Fruit fly (Drosophila melanogaster) whole organism, embryonic: ENCODE data around the gene SPH93.

Source experiments
- Aef1 ChIP-seq: fragments of 200-800 bp; sonication (Bioruptor generic); IDR thresholded peaks from 3 replicates; pipeline ENCODE4 v1.3.6; 2022; ENCODE audit warnings: missing biosample characterization, missing genetic modification characterization
- Asciz ChIP-seq: fragments of 200-800 bp; sonication (Bioruptor generic); optimal IDR thresholded peaks from 2 replicates; lab custom pipeline; 2017; ENCODE audit warnings: missing biosample characterization, mild to moderate bottlenecking, missing genetic modification characterization, missing genetic modification reagents
- CG10321 ChIP-seq: fragments of 200-800 bp; sonication (Bioruptor generic); IDR thresholded peaks from 2 replicates; pipeline ENCODE4 v1.3.6; 2022; ENCODE audit warnings: missing biosample characterization, missing genetic modification characterization
- CG10654 ChIP-seq: fragments of 200-800 bp; sonication (Bioruptor generic); optimal IDR thresholded peaks from 2 replicates; lab custom pipeline; 2016; ENCODE audit warnings: missing biosample characterization, missing genetic modification characterization
- CG11456 ChIP-seq: fragments of 200-800 bp; sonication (Bioruptor generic); IDR thresholded peaks from 3 replicates; pipeline ENCODE4 v1.3.6; 2022; ENCODE audit warnings: missing biosample characterization, missing genetic modification characterization
- CG11504 ChIP-seq: fragments of 200-800 bp; sonication (Bioruptor generic); optimal IDR thresholded peaks from 3 replicates; lab custom pipeline; 2019; ENCODE audit warnings: missing biosample characterization, mild to moderate bottlenecking, missing genetic modification characterization, moderate library complexity
- CG13123 ChIP-seq: fragments of 200-800 bp; sonication (Bioruptor generic); optimal IDR thresholded peaks from 2 replicates; lab custom pipeline; 2016; ENCODE audit warnings: missing biosample characterization, missing genetic modification characterization
- CG14667 ChIP-seq: fragments of 200-800 bp; sonication (Bioruptor generic); IDR thresholded peaks from 2 replicates; pipeline ENCODE4 v1.3.6; 2022; ENCODE audit warnings: missing biosample characterization, missing genetic modification characterization
- CG14860 ChIP-seq: fragments of 200-800 bp; sonication (Bioruptor generic); IDR thresholded peaks from 3 replicates; pipeline ENCODE4 v1.3.6; 2022; ENCODE audit warnings: missing biosample characterization, missing genetic modification characterization; ENCODE audit not compliant: partially characterized antibody
- CG15479 ChIP-seq: fragments of 200-800 bp; sonication (Bioruptor generic); optimal IDR thresholded peaks from 3 replicates; lab custom pipeline; 2019; ENCODE audit warnings: missing biosample characterization, mild to moderate bottlenecking, missing genetic modification characterization, moderate library complexity
- CG16813 ChIP-seq: fragments of 200-800 bp; sonication (Bioruptor generic); IDR thresholded peaks from 3 replicates; pipeline ENCODE4 v1.3.6; 2022; ENCODE audit warnings: missing biosample characterization, missing genetic modification characterization; ENCODE audit not compliant: partially characterized antibody
- CG18011 ChIP-seq: fragments of 200-800 bp; sonication (Bioruptor generic); optimal IDR thresholded peaks from 2 replicates; lab custom pipeline; 2017; ENCODE audit warnings: missing biosample characterization, missing genetic modification characterization, mild to moderate bottlenecking, moderate library complexity, missing genotype
- CG18476 ChIP-seq: fragments of 200-800 bp; sonication (Bioruptor generic); optimal IDR thresholded peaks from 2 replicates; lab custom pipeline; 2016; ENCODE audit warnings: missing biosample characterization, mild to moderate bottlenecking, missing genetic modification characterization
- CG30020 ChIP-seq: fragments of 200-800 bp; optimal IDR thresholded peaks from 2 replicates; lab custom pipeline; 2019; ENCODE audit warnings: missing biosample characterization, mild to moderate bottlenecking, missing genetic modification characterization, moderate library complexity
- CG3065 ChIP-seq: fragments of 200-800 bp; sonication (Bioruptor generic); optimal IDR thresholded peaks from 2 replicates; lab custom pipeline; 2016; ENCODE audit warnings: missing biosample characterization, missing genetic modification characterization
- CG3163 ChIP-seq: fragments of 200-800 bp; sonication (Bioruptor generic); optimal IDR thresholded peaks from 3 replicates; lab custom pipeline; 2016; ENCODE audit warnings: missing biosample characterization, missing genetic modification characterization
- CG34376 ChIP-seq: fragments of 200-800 bp; sonication (Bioruptor generic); optimal IDR thresholded peaks from 2 replicates; lab custom pipeline; 2018; ENCODE audit warnings: missing biosample characterization, mild to moderate bottlenecking, missing genetic modification characterization
- CG4360 ChIP-seq: fragments of 200-800 bp; sonication (Bioruptor generic); IDR thresholded peaks from 2 replicates; pipeline ENCODE4 v1.3.6; 2022; ENCODE audit warnings: missing biosample characterization, missing genetic modification characterization
- CG6254 ChIP-seq: fragments of 200-800 bp; sonication (Bioruptor generic); optimal IDR thresholded peaks from 3 replicates; lab custom pipeline; 2017; ENCODE audit warnings: mild to moderate bottlenecking, missing biosample characterization, missing genetic modification reagents, missing genetic modification characterization
- CG7372 ChIP-seq: fragments of 200-800 bp; sonication (Bioruptor generic); IDR thresholded peaks from 2 replicates; pipeline ENCODE4 v1.3.6; 2022; ENCODE audit warnings: missing biosample characterization, missing genetic modification characterization
- CG7556 ChIP-seq: fragments of 200-800 bp; sonication (Bioruptor generic); optimal IDR thresholded peaks from 2 replicates; lab custom pipeline; 2017; ENCODE audit warnings: missing biosample characterization, mild to moderate bottlenecking, missing genetic modification characterization
- CG9817 ChIP-seq: fragments of 200-800 bp; sonication (Bioruptor generic); optimal IDR thresholded peaks from 2 replicates; lab custom pipeline; 2018; ENCODE audit warnings: missing biosample characterization, mild to moderate bottlenecking, missing genetic modification characterization, moderate library complexity
- CG9932 ChIP-seq: fragments of 200-800 bp; sonication (Bioruptor generic); IDR thresholded peaks from 2 replicates; pipeline ENCODE4 v1.3.6; 2022; ENCODE audit warnings: missing biosample characterization, missing genetic modification characterization
- HLH54F ChIP-seq: fragments of 200-800 bp; sonication (Bioruptor generic); optimal IDR thresholded peaks from 3 replicates; lab custom pipeline; 2016; ENCODE audit warnings: missing biosample characterization, missing genetic modification characterization
- Hr3 ChIP-seq: fragments of 200-800 bp; sonication (Bioruptor generic); optimal IDR thresholded peaks from 3 replicates; lab custom pipeline; 2016; ENCODE audit warnings: missing biosample characterization, missing genetic modification characterization
- Hr51 ChIP-seq, 2 experiments: fragments of 200-800 bp; sonication (Bioruptor generic); optimal IDR thresholded peaks; 2 replicates in 1 of 2; 3 replicates in 1 of 2; lab custom pipeline; 2016 to 2018; ENCODE audit warnings: missing biosample characterization in 2 of 2, missing genetic modification characterization in 2 of 2, mild to moderate bottlenecking in 1 of 2, moderate library complexity in 1 of 2
- Lpt ChIP-seq: fragments of >200 bp; optimal IDR thresholded peaks from 2 replicates; lab custom pipeline; 2018; ENCODE audit warnings: missing biosample characterization, missing genetic modification characterization
- Max ChIP-seq: fragments of 200-800 bp; sonication (Bioruptor generic); optimal IDR thresholded peaks from 2 replicates; lab custom pipeline; 2016; ENCODE audit warnings: missing biosample characterization, mild to moderate bottlenecking, missing genetic modification characterization
- Pdp1 ChIP-seq, 2 experiments: fragments of 200-800 bp; sonication (Bioruptor generic); optimal IDR thresholded peaks; 3 replicates each; lab custom pipeline; 2016; ENCODE audit warnings: missing biosample characterization in 2 of 2, missing genetic modification characterization in 2 of 2, mild to moderate bottlenecking in 1 of 2, moderate library complexity in 1 of 2
- Sin3A ChIP-seq: fragments of >200 bp; optimal IDR thresholded peaks from 2 replicates; lab custom pipeline; 2018
- TFAM ChIP-seq: fragments of 200-800 bp; sonication (Bioruptor generic); optimal IDR thresholded peaks from 2 replicates; lab custom pipeline; 2017; ENCODE audit warnings: missing biosample characterization, missing genetic modification characterization, inconsistent platforms
- Trl ChIP-seq, 3 experiments: fragments of >200 bp in 2 of 3; fragments of 200-800 bp in 1 of 3; sonication (Bioruptor generic) in 1 of 3; optimal IDR thresholded peaks; 2 replicates in 1 of 3; 3 replicates in 2 of 3; lab custom pipeline; 2016 to 2017; ENCODE audit warnings: missing biosample characterization in 1 of 3, missing genetic modification characterization in 1 of 3
- ab ChIP-seq: fragments of 200-800 bp; sonication (Bioruptor generic); optimal IDR thresholded peaks from 2 replicates; lab custom pipeline; 2016; ENCODE audit warnings: missing biosample characterization, missing genetic modification characterization
- az2 ChIP-seq: fragments of 200-800 bp; sonication (Bioruptor generic); optimal IDR thresholded peaks from 3 replicates; lab custom pipeline; 2016; ENCODE audit warnings: missing biosample characterization, missing genetic modification characterization
- danr ChIP-seq: fragments of 200-800 bp; sonication (Bioruptor generic); IDR thresholded peaks from 2 replicates; pipeline ENCODE4 v1.3.6; 2022; ENCODE audit warnings: missing biosample characterization, missing genetic modification characterization
- dimm ChIP-seq: fragments of 200-800 bp; sonication (Bioruptor generic); IDR thresholded peaks from 2 replicates; pipeline ENCODE4 v1.3.6; 2022; ENCODE audit warnings: missing biosample characterization, missing genetic modification characterization
- dm ChIP-seq: fragments of 200-800 bp; sonication (Bioruptor generic); optimal IDR thresholded peaks from 3 replicates; lab custom pipeline; 2016; ENCODE audit warnings: missing biosample characterization, missing genetic modification characterization
- dmrt99B ChIP-seq: fragments of 200-800 bp; sonication (Bioruptor generic); optimal IDR thresholded peaks from 2 replicates; lab custom pipeline; 2018; ENCODE audit warnings: missing biosample characterization, mild to moderate bottlenecking, missing genetic modification characterization, moderate library complexity
- dysf ChIP-seq: fragments of 200-800 bp; sonication (Bioruptor generic); IDR thresholded peaks from 3 replicates; pipeline ENCODE4 v1.3.6; 2022; ENCODE audit warnings: missing biosample characterization, missing genetic modification characterization
- fru ChIP-seq: fragments of >200 bp; optimal IDR thresholded peaks from 2 replicates; lab custom pipeline; 2017
- fu2 ChIP-seq: fragments of 200-800 bp; sonication (Bioruptor generic); optimal IDR thresholded peaks from 2 replicates; lab custom pipeline; 2016; ENCODE audit warnings: missing biosample characterization, missing genetic modification characterization
- gem ChIP-seq: fragments of 200-800 bp; sonication (Bioruptor generic); optimal IDR thresholded peaks from 2 replicates; lab custom pipeline; 2019; ENCODE audit warnings: missing biosample characterization, mild to moderate bottlenecking, missing genetic modification characterization, moderate library complexity
- gsb ChIP-seq: fragments of 200-800 bp; sonication (Bioruptor generic); IDR thresholded peaks from 2 replicates; pipeline ENCODE4 v1.3.6; 2022; ENCODE audit warnings: missing biosample characterization, missing genetic modification characterization
- gt ChIP-seq: fragments of 200-800 bp; sonication (Bioruptor generic); IDR thresholded peaks from 2 replicates; pipeline ENCODE4 v1.3.6; 2022; ENCODE audit warnings: missing biosample characterization, missing genetic modification characterization
- h ChIP-seq: fragments of >200 bp; optimal IDR thresholded peaks from 2 replicates; lab custom pipeline; 2017
- kah ChIP-seq: fragments of 200-800 bp; sonication (Bioruptor generic); optimal IDR thresholded peaks from 2 replicates; lab custom pipeline; 2018; ENCODE audit warnings: missing biosample characterization, mild to moderate bottlenecking, missing genetic modification characterization
- mam ChIP-seq: fragments of 200-800 bp; sonication (Bioruptor generic); optimal IDR thresholded peaks from 3 replicates; lab custom pipeline; 2016; ENCODE audit warnings: missing biosample characterization, missing genetic modification characterization
- pan ChIP-seq, 4 experiments: fragments of >200 bp in 3 of 4; fragments of 200-800 bp in 1 of 4; sonication (Bioruptor generic) in 1 of 4; optimal IDR thresholded peaks in 3 of 4; IDR thresholded peaks in 1 of 4; 2 replicates each; pipeline versions ENCODE4 v1.3.6 to Lab custom; 2017 to 2022; ENCODE audit warnings: missing biosample characterization in 2 of 4, missing genetic modification characterization in 2 of 4, mixed read lengths in 1 of 4
- stwl ChIP-seq: fragments of 200-800 bp; sonication (Bioruptor generic); optimal IDR thresholded peaks from 3 replicates; lab custom pipeline; 2018; ENCODE audit warnings: missing biosample characterization, mild to moderate bottlenecking, missing genetic modification characterization, moderate library complexity
- vvl ChIP-seq: fragments of 200-800 bp; sonication (Bioruptor generic); IDR thresholded peaks from 2 replicates; pipeline ENCODE4 v1.3.6; 2022; ENCODE audit warnings: missing biosample characterization, missing genetic modification characterization
- wdn ChIP-seq: fragments of 200-800 bp; sonication (Bioruptor generic); IDR thresholded peaks from 2 replicates; pipeline ENCODE4 v1.3.6; 2022; ENCODE audit warnings: missing biosample characterization, missing genetic modification characterization
- zen ChIP-seq: fragments of 200-800 bp; sonication (Bioruptor generic); optimal IDR thresholded peaks from 3 replicates; lab custom pipeline; 2018; ENCODE audit warnings: missing biosample characterization, mild to moderate bottlenecking, missing genetic modification characterization, moderate library complexity

SPH93 gene

dm6 chr2L:17431359-17431675, 24.4 kb downstream of the SPH93 start (continued):
- TF ChIP-seq Asciz (peak; percentile 43), CG18011 (no peak), CG18476 (GFP tag; lab: Kevin White, UChicago) (no peak), Sin3A (lab: Kevin White, UChicago) (no peak), CG3163 (GFP tag; lab: Kevin White, UChicago) (no peak), CG10654 (no peak), Hr3 (GFP tag; lab: Kevin White, UChicago) (no peak), CG16813 (GFP tag; lab: Robert Waterston, UW) (no peak), CG14667 (GFP tag; lab: Robert Waterston, UW) (no peak), CG6254 (no peak), Max (GFP tag; lab: Kevin White, UChicago) (no peak), Lpt (no peak), CG4360 (GFP tag; lab: Robert Waterston, UW) (no peak), h (lab: Kevin White, UChicago) (no peak), CG15479 (GFP tag; lab: Kevin White, UChicago) (no peak), fru (no peak), CG9817 (no peak), CG14860 (no peak), mam (GFP tag; lab: Kevin White, UChicago) (no peak), CG7556 (no peak), CG30020 (tag; lab: Kevin White, UChicago) (no peak), CG9932 (GFP tag; lab: Robert Waterston, UW) (no peak), gem (peak; percentile 52), CG13123 (GFP tag; lab: Kevin White, UChicago) (no peak), HLH54F (GFP tag; lab: Kevin White, UChicago) (no peak), CG10321 (GFP tag; lab: Robert Waterston, UW) (no peak), danr (GFP tag; lab: Robert Waterston, UW) (no peak), Hr51 (GFP tag; optimal IDR thresholded peaks at IDR 0.05; lab: Kevin White, UChicago) (peak in 1 of 2 experiments; percentile 68), gt (GFP tag; lab: Robert Waterston, UW) (no peak), Aef1 (0 out of 3 replicates have a peak, but pooled peaks have one; percentile 15), CG11504 (tag; lab: Kevin White, UChicago) (no peak), Trl (optimal IDR thresholded peaks at IDR 0.05; lab: Kevin White, UChicago) (no peak), Trl (GFP tag; optimal IDR thresholded peaks at IDR 0.05; lab: Kevin White, UChicago) (no peak), zen (tag; lab: Kevin White, UChicago) (no peak), Pdp1 (GFP tag; optimal IDR thresholded peaks at IDR 0.05; lab: Kevin White, UChicago) (no peak), wdn (no peak), dysf (GFP tag; lab: Robert Waterston, UW) (0 out of 3 replicates have a peak, but pooled peaks have one; percentile 34), CG11456 (GFP tag; lab: Robert Waterston, UW) (no peak), dmrt99B (tag; lab: Kevin White, UChicago) (peak; percentile 70), az2 (GFP tag; lab: Kevin White, UChicago) (no peak), gsb (GFP tag; lab: Robert Waterston, UW) (no peak), dm (GFP tag; lab: Kevin White, UChicago) (no peak), CG34376 (no peak), vvl (GFP tag; lab: Robert Waterston, UW) (0 out of 2 replicates have a peak, but pooled peaks have one; percentile 12), TFAM (GFP tag; lab: Kevin White, UChicago) (no peak), dimm (no peak), pan (optimal IDR thresholded peaks at IDR 0.05; lab: Kevin White, UChicago) (no peak), pan (GFP tag; optimal IDR thresholded peaks at IDR 0.05 in 1 of 2, IDR thresholded peaks at IDR 0.05 in 1 of 2) (no peak), CG3065 (GFP tag; lab: Kevin White, UChicago) (no peak), ab (no peak), fu2 (GFP tag; lab: Kevin White, UChicago) (no peak), kah (GFP tag; lab: Kevin White, UChicago) (no peak), CG7372 (GFP tag; lab: Robert Waterston, UW) (no peak), stwl (no peak)
